Fruit fly (Drosophila melanogaster): ENCODE data around the gene Pten.

Pten gene

DNA sequence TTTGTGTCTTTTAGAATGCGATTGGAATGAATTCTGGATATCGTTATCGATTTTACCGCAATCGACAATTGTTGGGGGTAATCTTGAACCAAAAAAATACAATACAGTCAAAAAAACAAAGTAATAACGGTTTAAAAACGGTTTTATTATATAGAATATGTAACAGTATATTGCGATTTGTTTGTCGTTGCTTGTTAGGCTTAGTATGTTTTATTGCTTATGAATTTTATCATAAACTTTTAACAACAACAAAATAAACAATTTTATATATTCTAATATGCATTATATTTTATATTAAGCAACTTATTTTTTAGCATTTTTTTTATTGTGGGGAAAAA lies 38.9 kb upstream of the Pten start, which contains the start of gene CYLD (continued):
- TF ChIP-seq wor (GFP tag; IDR thresholded peaks at IDR 0.05) (peak; percentile 30; the same call in 1 of the 2 replicates), so (GFP tag; IDR thresholded peaks at IDR 0.05) (no peak), trh (GFP tag; optimal IDR thresholded peaks at IDR 0.05) (no peak), al (GFP tag; IDR thresholded peaks at IDR 0.05) (no peak; the same call in 1 of the 2 replicates), shn (GFP tag; optimal IDR thresholded peaks at IDR 0.05) (no peak), sqz (GFP tag; optimal IDR thresholded peaks at IDR 0.05) (peak; percentile 50), mam (GFP tag; optimal IDR thresholded peaks at IDR 0.05) (peak; percentile 30), CG11247 (GFP tag; IDR thresholded peaks at IDR 0.05) (no peak), repo (GFP tag; optimal IDR thresholded peaks at IDR 0.05) (no peak), CG9817 (tag; optimal IDR thresholded peaks at IDR 0.05) (no peak), disco-r (GFP tag; optimal IDR thresholded peaks at IDR 0.05) (no peak), Lpt (GFP tag; optimal IDR thresholded peaks at IDR 0.05) (no peak), CG15011 (GFP tag; optimal IDR thresholded peaks at IDR 0.05) (peak; percentile 16), CG32772 (GFP tag; IDR thresholded peaks at IDR 0.05) (no peak), Gsc (GFP tag; IDR thresholded peaks at IDR 0.05) (no peak), CG10959 (GFP tag; IDR thresholded peaks at IDR 0.05) (no peak), CTCF (GFP tag; optimal IDR thresholded peaks at IDR 0.05) (no peak), CG16813 (GFP tag; IDR thresholded peaks at IDR 0.05; ENCODE audit: partially characterized antibody) (no peak), CG14014 (GFP tag; IDR thresholded peaks at IDR 0.05) (peak; percentile 76; the same call in 1 of the 2 replicates), CG17612 (GFP tag; IDR thresholded peaks at IDR 0.05) (no peak), CG8388 (GFP tag; optimal IDR thresholded peaks at IDR 0.05) (peak; percentile 76), CG10274 (GFP tag; optimal IDR thresholded peaks at IDR 0.05) (no peak), twi (tag; optimal IDR thresholded peaks at IDR 0.05) (peak; percentile 9), CG5953 (GFP tag; IDR thresholded peaks at IDR 0.05) (no peak), ewg (GFP tag; optimal IDR thresholded peaks at IDR 0.05) (no peak), CG3163 (GFP tag; optimal IDR thresholded peaks at IDR 0.05) (no peak), cas (GFP tag; IDR thresholded peaks at IDR 0.05) (no peak), wdn (GFP tag; IDR thresholded peaks at IDR 0.05) (peak; percentile 36; the same call in 1 of the 2 replicates), Vsx1 (GFP tag; optimal IDR thresholded peaks at IDR 0.05) (peak; percentile 15), CG4854 (GFP tag; optimal IDR thresholded peaks at IDR 0.05) (no peak), tin (GFP tag; optimal IDR thresholded peaks at IDR 0.05) (peak; percentile 54), NfI (GFP tag; optimal IDR thresholded peaks at IDR 0.05) (peak; percentile 47), bcd (GFP tag; optimal IDR thresholded peaks at IDR 0.05) (no peak), HHEX (GFP tag; optimal IDR thresholded peaks at IDR 0.05) (peak; percentile 33), fd64A (GFP tag; optimal IDR thresholded peaks at IDR 0.05) (no peak), kah (GFP tag; optimal IDR thresholded peaks at IDR 0.05) (no peak), pita (GFP tag; optimal IDR thresholded peaks at IDR 0.05) (no peak), lmd (GFP tag; IDR thresholded peaks at IDR 0.05) (no peak; the same call in 1 of the 2 replicates), NC2α (GFP tag; optimal IDR thresholded peaks at IDR 0.05) (no peak), CG1602 (GFP tag; optimal IDR thresholded peaks at IDR 0.05) (peak; percentile 59), CG13296 (GFP tag; optimal IDR thresholded peaks at IDR 0.05) (peak; percentile 72), nau (GFP tag; optimal IDR thresholded peaks at IDR 0.05) (no peak), CG17359 (tag; optimal IDR thresholded peaks at IDR 0.05) (peak; percentile 77), Sry-β (GFP tag; optimal IDR thresholded peaks at IDR 0.05) (no peak), Stat92E (GFP tag; optimal IDR thresholded peaks at IDR 0.05) (no peak), unpg (GFP tag; optimal IDR thresholded peaks at IDR 0.05) (peak; percentile 83), ATbp (GFP tag; optimal IDR thresholded peaks at IDR 0.05) (peak; percentile 7), CG12104 (GFP tag; optimal IDR thresholded peaks at IDR 0.05) (peak; percentile 15), ems (GFP tag; optimal IDR thresholded peaks at IDR 0.05) (no peak), CG3065 (GFP tag; optimal IDR thresholded peaks at IDR 0.05) (peak; percentile 47), mirr (GFP tag; optimal IDR thresholded peaks at IDR 0.05) (no peak), ara (GFP tag; IDR thresholded peaks at IDR 0.05) (peak; percentile 55; the same call in 1 of the 2 replicates)
